Worm (Caenorhabditis elegans): ENCODE data around the gene W07E6.5.
A peak's percentile ranks its signal among the peaks of the same experiment; 100 is the strongest.

Gene W07E6.5

DNA sequence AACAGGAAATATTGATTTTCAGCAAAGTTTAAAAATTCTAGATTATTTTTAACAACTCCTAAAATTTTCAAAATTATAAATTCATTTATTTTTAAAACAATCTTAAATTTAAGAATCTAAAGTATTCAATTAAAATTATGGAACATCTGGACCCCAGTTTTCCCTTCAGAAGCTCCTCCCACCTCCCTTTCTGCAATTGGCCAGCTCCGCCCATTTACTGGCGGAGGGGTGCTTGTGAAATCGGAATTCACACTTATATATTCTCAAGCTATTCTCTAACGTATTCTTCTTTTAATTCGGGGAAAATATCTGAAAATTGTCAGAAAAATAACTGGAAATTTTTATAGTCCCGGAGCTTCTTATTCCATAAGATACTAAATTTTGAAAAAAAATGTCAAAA, 42.5 kb downstream of the W07E6.5 start, which contains the start of gene mab-9:
TSS of gene mab-9 (plus strand) at position 260 of the 400 bp plus-strand sequence.
- peak; percentile 76 for TF ChIP-seq nfya-1 (tag; optimal IDR thresholded peaks at IDR 0.05)
- no peak for TF ChIP-seq K09A11.1 (tag; optimal IDR thresholded peaks at IDR 0.05; ENCODE audit: insufficient read depth)

DNA sequence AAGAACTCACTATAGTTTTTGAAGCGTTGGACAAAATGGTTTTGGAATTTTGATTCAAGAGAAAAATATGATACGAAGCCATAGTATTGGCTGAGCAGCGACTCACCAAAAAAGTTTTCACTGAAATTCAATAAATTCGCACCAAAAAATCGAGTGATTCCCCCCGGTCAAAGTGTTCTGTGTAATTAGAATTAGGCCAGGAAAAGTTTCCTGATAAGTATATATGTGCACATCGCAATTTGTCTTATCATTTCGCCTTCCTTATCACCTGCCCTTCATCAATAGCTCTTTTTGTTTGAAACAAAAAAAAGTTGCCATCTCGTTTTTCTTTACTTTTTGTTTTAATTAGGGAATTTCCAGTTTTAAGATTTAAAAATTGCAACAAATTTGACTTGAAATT, 48.4 kb downstream of the W07E6.5 start:
- no peak for TF ChIP-seq ceh-24 (tag; optimal IDR thresholded peaks at IDR 0.05)
- peak; percentile 90 for TF ChIP-seq elt-2 (tag; optimal IDR thresholded peaks at IDR 0.05)

- TF ChIP-seq odd-2 (tag; optimal IDR thresholded peaks at IDR 0.05) (no peak), che-1 (tag; optimal IDR thresholded peaks at IDR 0.05) (no peak), hlh-13 (GFP tag; optimal IDR thresholded peaks at IDR 0.05) (no peak), madf-2 (tag; optimal IDR thresholded peaks at IDR 0.05) (no peak), ceh-45 (GFP tag; IDR thresholded peaks at IDR 0.05) (no peak), hlh-8 (tag; optimal IDR thresholded peaks at IDR 0.05) (no peak), ceh-6 (GFP tag; optimal IDR thresholded peaks at IDR 0.05) (no peak), sdc-2 (tag; optimal IDR thresholded peaks at IDR 0.05) (no peak), dmd-4 (tag; optimal IDR thresholded peaks at IDR 0.05; ENCODE audit: borderline replicate concordance) (no peak), ceh-18 (tag; optimal IDR thresholded peaks at IDR 0.05) (no peak), npax-4 (tag; optimal IDR thresholded peaks at IDR 0.05) (no peak), pha-4 (tag; optimal IDR thresholded peaks at IDR 0.05) (no peak), ceh-14 (tag; optimal IDR thresholded peaks at IDR 0.05) (no peak), ceh-48 (tag; optimal IDR thresholded peaks at IDR 0.05) (no peak)
Measured at ce11 chrII:522302-522701, 49.0 kb downstream of the W07E6.5 start, which contains the start of gene slc-36.2. Gene slc-36.2, plus strand, starts transcription at chrII:522602.

DNA sequence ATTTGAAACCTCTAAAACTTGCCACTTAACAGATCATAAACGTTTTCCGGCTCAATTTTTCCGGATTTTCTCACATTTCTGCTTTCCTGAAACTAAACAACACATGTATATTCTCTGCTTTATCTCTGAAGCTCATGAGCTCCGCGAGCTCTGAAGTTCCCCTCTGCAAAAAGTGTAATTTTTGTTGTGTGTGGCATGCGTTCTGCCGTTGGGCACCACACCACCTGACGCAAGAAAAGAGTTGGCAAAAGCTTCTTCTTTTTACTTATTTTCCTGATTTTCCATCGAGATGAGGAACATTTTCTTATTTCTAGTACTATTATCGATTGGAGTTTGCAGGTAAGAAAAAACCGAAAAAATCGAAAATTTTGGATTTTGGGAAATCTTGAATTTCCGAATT, 53.1 kb downstream of the W07E6.5 start, which contains the start of gene lgc-34:
TSS of gene lgc-34 (plus strand) at position 200 of the 400 bp plus-strand sequence.
- TF ChIP-seq ref-2 (tag; optimal IDR thresholded peaks at IDR 0.05) = no peak
- peak; percentile 32 for TF ChIP-seq ceh-18 (tag; optimal IDR thresholded peaks at IDR 0.05)
